Worm (Caenorhabditis elegans) whole organism, late embryonic: ENCODE measurements around the gene C25H3.17.

ENCODE experiments used
- C08G9.2 ChIP-seq: sonication (generic microtip); optimal IDR thresholded peaks from 2 replicates; lab custom pipeline; 2016; ENCODE audit warnings: mild to moderate bottlenecking, missing genetic modification characterization, moderate library complexity, missing compliant biosample characterization
- K02D7.2 ChIP-seq: sonication (generic microtip); optimal IDR thresholded peaks from 2 replicates; lab custom pipeline; 2017; ENCODE audit warnings: mild to moderate bottlenecking, missing genetic modification characterization, missing compliant biosample characterization
- K09A11.1 ChIP-seq: sonication (generic microtip); optimal IDR thresholded peaks from 2 replicates; lab custom pipeline; 2017; ENCODE audit warnings: antibody characterized with exemption, mild to moderate bottlenecking, missing genetic modification characterization, missing compliant biosample characterization; ENCODE audit not compliant: insufficient read depth
- T23F11.4 ChIP-seq: fragments of 200-800 bp; sonication (Bioruptor generic); optimal IDR thresholded peaks from 2 replicates; lab custom pipeline; 2018; ENCODE audit warnings: mild to moderate bottlenecking, missing genetic modification characterization, missing compliant biosample characterization
- ama-1 ChIP-seq: fragments of 150-350 bp; optimal IDR thresholded peaks from 2 replicates; lab custom pipeline; 2014
- ceh-14 ChIP-seq: sonication (generic microtip); optimal IDR thresholded peaks from 2 replicates; lab custom pipeline; 2016; ENCODE audit warnings: missing genotype, missing genetic modification characterization, missing compliant biosample characterization
- ceh-19 ChIP-seq: fragments of 200-800 bp; sonication (Bioruptor generic); optimal IDR thresholded peaks from 2 replicates; lab custom pipeline; 2018; ENCODE audit warnings: mild to moderate bottlenecking, missing genetic modification characterization, missing compliant biosample characterization
- ceh-2 ChIP-seq: sonication (generic microtip); optimal IDR thresholded peaks from 2 replicates; lab custom pipeline; 2016; ENCODE audit warnings: missing genotype, missing genetic modification characterization, missing compliant biosample characterization
- ceh-22 ChIP-seq: sonication (generic microtip); optimal IDR thresholded peaks from 2 replicates; lab custom pipeline; 2017; ENCODE audit warnings: missing biosample characterization, missing genetic modification characterization
- ceh-24 ChIP-seq: sonication (generic microtip); optimal IDR thresholded peaks from 2 replicates; lab custom pipeline; 2016; ENCODE audit warnings: mild to moderate bottlenecking, missing genetic modification characterization, missing compliant biosample characterization
- ceh-30 ChIP-seq: fragments of 150-350 bp; optimal IDR thresholded peaks from 2 replicates; lab custom pipeline; 2014; ENCODE audit warnings: missing biosample characterization, missing genetic modification characterization
- ceh-31 ChIP-seq: sonication (generic microtip); optimal IDR thresholded peaks from 2 replicates; lab custom pipeline; 2016; ENCODE audit warnings: missing genetic modification characterization, missing compliant biosample characterization
- ceh-45 ChIP-seq: fragments of 200-800 bp; sonication (Bioruptor generic); IDR thresholded peaks from 2 replicates; pipeline ENCODE4 v1.3.6; 2022; ENCODE audit warnings: missing genetic modification reagents, missing genetic modification characterization, missing compliant biosample characterization
- ceh-48 ChIP-seq: sonication (generic microtip); optimal IDR thresholded peaks from 2 replicates; lab custom pipeline; 2016; ENCODE audit warnings: missing genetic modification characterization, inconsistent platforms, missing compliant biosample characterization
- ceh-6 ChIP-seq: fragments of 200-800 bp; sonication (Bioruptor generic); optimal IDR thresholded peaks from 2 replicates; lab custom pipeline; 2018; ENCODE audit warnings: mild to moderate bottlenecking, missing genetic modification characterization, missing compliant biosample characterization
- ceh-9 ChIP-seq: sonication (generic microtip); optimal IDR thresholded peaks from 2 replicates; lab custom pipeline; 2016; ENCODE audit warnings: mild to moderate bottlenecking, missing genetic modification characterization, inconsistent platforms, missing compliant biosample characterization
- che-1 ChIP-seq: sonication (generic microtip); optimal IDR thresholded peaks from 2 replicates; lab custom pipeline; 2016; ENCODE audit warnings: mild to moderate bottlenecking, missing genetic modification characterization, missing compliant biosample characterization
- dmd-4 ChIP-seq: sonication (generic microtip); optimal IDR thresholded peaks from 2 replicates; lab custom pipeline; 2016; ENCODE audit warnings: borderline replicate concordance, missing genetic modification characterization, missing compliant biosample characterization
- dve-1 ChIP-seq: sonication (generic microtip); optimal IDR thresholded peaks from 2 replicates; lab custom pipeline; 2017; ENCODE audit warnings: antibody characterized with exemption, mild to moderate bottlenecking, missing genetic modification characterization, missing compliant biosample characterization
- elt-2 ChIP-seq: sonication (generic microtip); optimal IDR thresholded peaks from 2 replicates; lab custom pipeline; 2016; ENCODE audit warnings: missing genetic modification reagents, missing genetic modification characterization, missing compliant biosample characterization
- elt-4 ChIP-seq: sonication (generic microtip); optimal IDR thresholded peaks from 2 replicates; lab custom pipeline; 2016; ENCODE audit warnings: missing genetic modification characterization, missing compliant biosample characterization
- ets-4 ChIP-seq: sonication (generic microtip); optimal IDR thresholded peaks from 2 replicates; lab custom pipeline; 2016; ENCODE audit warnings: missing genetic modification characterization, missing compliant biosample characterization
- fkh-10 ChIP-seq: fragments of 150-350 bp; optimal IDR thresholded peaks from 2 replicates; lab custom pipeline; 2014; ENCODE audit warnings: missing biosample characterization, missing genetic modification reagents, missing genetic modification characterization
- gmeb-2 ChIP-seq: sonication (generic microtip); optimal IDR thresholded peaks from 2 replicates; lab custom pipeline; 2016; ENCODE audit warnings: missing genetic modification characterization, inconsistent platforms, missing compliant biosample characterization
- hlh-13 ChIP-seq: fragments of 200-800 bp; sonication (Bioruptor generic); optimal IDR thresholded peaks from 2 replicates; lab custom pipeline; 2018; ENCODE audit warnings: mild to moderate bottlenecking, missing genetic modification characterization, missing compliant biosample characterization
- hlh-15 ChIP-seq: sonication (generic microtip); optimal IDR thresholded peaks from 2 replicates; lab custom pipeline; 2016; ENCODE audit warnings: missing genetic modification characterization, missing compliant biosample characterization
- hlh-30 ChIP-seq: sonication (generic microtip); optimal IDR thresholded peaks from 2 replicates; lab custom pipeline; 2017; ENCODE audit warnings: antibody characterized with exemption, missing genetic modification characterization, missing compliant biosample characterization; ENCODE audit not compliant: insufficient read depth
- hlh-6 ChIP-seq: sonication (generic microtip); optimal IDR thresholded peaks from 2 replicates; lab custom pipeline; 2016; ENCODE audit warnings: missing genotype, missing genetic modification characterization, missing compliant biosample characterization
- lim-6 ChIP-seq: sonication (generic microtip); optimal IDR thresholded peaks from 2 replicates; lab custom pipeline; 2016; ENCODE audit warnings: missing genetic modification characterization, missing compliant biosample characterization
- nfya-1 ChIP-seq: sonication (generic microtip); optimal IDR thresholded peaks from 2 replicates; lab custom pipeline; 2017; ENCODE audit warnings: missing genetic modification characterization, mild to moderate bottlenecking, missing compliant biosample characterization, antibody characterized with exemption, moderate library complexity
- nhr-232 ChIP-seq: sonication (generic microtip); optimal IDR thresholded peaks from 2 replicates; lab custom pipeline; 2016; ENCODE audit warnings: missing genetic modification characterization, missing compliant biosample characterization
- npax-4 ChIP-seq: sonication (generic microtip); optimal IDR thresholded peaks from 2 replicates; lab custom pipeline; 2016; ENCODE audit warnings: missing genetic modification characterization, missing compliant biosample characterization
- odd-2 ChIP-seq: sonication (generic microtip); optimal IDR thresholded peaks from 2 replicates; lab custom pipeline; 2017; ENCODE audit warnings: antibody characterized with exemption, mild to moderate bottlenecking, missing genetic modification characterization, missing compliant biosample characterization
- pag-3 ChIP-seq: sonication (generic microtip); optimal IDR thresholded peaks from 2 replicates; lab custom pipeline; 2016; ENCODE audit warnings: missing compliant biosample characterization, missing genetic modification characterization, borderline replicate concordance
- pat-9 ChIP-seq: fragments of 200-800 bp; sonication (Bioruptor generic); optimal IDR thresholded peaks from 2 replicates; lab custom pipeline; 2018; ENCODE audit warnings: mild to moderate bottlenecking, missing genetic modification characterization, moderate library complexity, missing compliant biosample characterization
- pax-1 ChIP-seq: fragments of 150-350 bp; optimal IDR thresholded peaks from 2 replicates; lab custom pipeline; 2014; ENCODE audit warnings: missing biosample characterization, missing genetic modification characterization
- pha-4 ChIP-seq: fragments of 150-350 bp; optimal IDR thresholded peaks from 2 replicates; lab custom pipeline; 2018; ENCODE audit warnings: missing biosample characterization, missing genetic modification reagents, missing genetic modification characterization
- pqm-1 ChIP-seq: sonication (generic microtip); optimal IDR thresholded peaks from 2 replicates; lab custom pipeline; 2016; ENCODE audit warnings: missing genetic modification characterization, missing compliant biosample characterization
- ref-2 ChIP-seq: sonication (generic microtip); optimal IDR thresholded peaks from 2 replicates; lab custom pipeline; 2016; ENCODE audit warnings: missing genetic modification characterization, missing compliant biosample characterization
- sdc-2 ChIP-seq: sonication (generic microtip); optimal IDR thresholded peaks from 2 replicates; lab custom pipeline; 2016; ENCODE audit warnings: missing genotype, missing genetic modification characterization, missing compliant biosample characterization
- sox-2 ChIP-seq: fragments of 200-800 bp; sonication (Bioruptor generic); IDR thresholded peaks from 2 replicates; pipeline ENCODE4 v1.3.6; 2022; ENCODE audit warnings: missing genetic modification reagents, missing genetic modification characterization, missing compliant biosample characterization
- sox-4 ChIP-seq: sonication (generic microtip); optimal IDR thresholded peaks from 2 replicates; lab custom pipeline; 2017; ENCODE audit warnings: mild to moderate bottlenecking, missing genetic modification characterization, inconsistent platforms, missing compliant biosample characterization
- tbx-7 ChIP-seq: sonication (generic microtip); optimal IDR thresholded peaks from 2 replicates; lab custom pipeline; 2016; ENCODE audit warnings: missing genotype, missing genetic modification characterization, missing compliant biosample characterization
- unc-42 ChIP-seq: sonication (generic microtip); optimal IDR thresholded peaks from 2 replicates; lab custom pipeline; 2016; ENCODE audit warnings: missing genotype, missing genetic modification characterization, missing compliant biosample characterization
- unc-55 ChIP-seq: sonication (generic microtip); optimal IDR thresholded peaks from 2 replicates; lab custom pipeline; 2017; ENCODE audit warnings: missing biosample characterization, missing genetic modification reagents, missing genetic modification characterization
- unc-86 ChIP-seq: sonication (generic microtip); optimal IDR thresholded peaks from 2 replicates; lab custom pipeline; 2016; ENCODE audit warnings: missing genetic modification characterization, missing compliant biosample characterization
- ztf-16 ChIP-seq: sonication (generic microtip); optimal IDR thresholded peaks from 2 replicates; lab custom pipeline; 2017; ENCODE audit warnings: missing genetic modification characterization, missing compliant biosample characterization

Gene C25H3.17

DNA sequence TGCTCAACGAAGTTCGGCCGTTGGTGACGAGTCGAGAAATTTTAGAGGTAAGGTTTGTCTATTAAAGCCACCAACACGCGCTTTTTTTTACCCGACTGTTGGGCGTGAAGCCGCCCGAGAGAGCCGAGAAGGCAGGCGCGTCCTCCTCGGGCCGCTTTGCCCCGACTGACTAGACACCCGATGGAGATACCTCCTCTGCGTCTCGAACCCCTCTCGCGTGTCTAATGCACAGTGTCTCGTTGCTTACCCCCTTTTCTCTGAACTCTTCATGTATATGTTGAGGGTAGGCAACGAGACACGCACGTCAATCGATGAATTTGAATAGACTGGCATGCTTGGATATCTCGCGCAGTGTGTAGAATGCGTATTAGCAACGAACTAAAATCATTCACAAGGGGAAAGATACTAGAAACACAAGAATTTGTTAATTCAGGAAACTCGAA lies 7.7 kb downstream of the C25H3.17 start (continued):
- TF ChIP-seq pqm-1 (tag; lab: Kevin White, UChicago) (no peak), odd-2 (tag; lab: Kevin White, UChicago) (no peak), nhr-232 (peak; percentile 42), ref-2 (tag; lab: Kevin White, UChicago) (peak; percentile 78), pag-3 (no peak), K09A11.1 (tag; lab: Kevin White, UChicago) (peak; percentile 60), ceh-9 (tag; lab: Kevin White, UChicago) (no peak), ceh-22 (tag; lab: Kevin White, UChicago) (peak; percentile 68), dmd-4 (tag; lab: Kevin White, UChicago) (peak; percentile 61), pha-4 (tag; lab: Kevin White, UChicago) (no peak), che-1 (peak; percentile 63), ets-4 (tag; lab: Kevin White, UChicago) (peak; percentile 43), nfya-1 (peak; percentile 97), fkh-10 (GFP tag; lab: Kevin White, UChicago) (no peak), ceh-6 (GFP tag; lab: Kevin White, UChicago) (peak; percentile 56), npax-4 (tag; lab: Kevin White, UChicago) (no peak), ceh-24 (tag; lab: Kevin White, UChicago) (peak; percentile 63), ztf-16 (no peak), K02D7.2 (tag; lab: Kevin White, UChicago) (peak; percentile 75), pat-9 (tag; lab: Kevin White, UChicago) (peak; percentile 85), sdc-2 (peak; percentile 43)

DNA sequence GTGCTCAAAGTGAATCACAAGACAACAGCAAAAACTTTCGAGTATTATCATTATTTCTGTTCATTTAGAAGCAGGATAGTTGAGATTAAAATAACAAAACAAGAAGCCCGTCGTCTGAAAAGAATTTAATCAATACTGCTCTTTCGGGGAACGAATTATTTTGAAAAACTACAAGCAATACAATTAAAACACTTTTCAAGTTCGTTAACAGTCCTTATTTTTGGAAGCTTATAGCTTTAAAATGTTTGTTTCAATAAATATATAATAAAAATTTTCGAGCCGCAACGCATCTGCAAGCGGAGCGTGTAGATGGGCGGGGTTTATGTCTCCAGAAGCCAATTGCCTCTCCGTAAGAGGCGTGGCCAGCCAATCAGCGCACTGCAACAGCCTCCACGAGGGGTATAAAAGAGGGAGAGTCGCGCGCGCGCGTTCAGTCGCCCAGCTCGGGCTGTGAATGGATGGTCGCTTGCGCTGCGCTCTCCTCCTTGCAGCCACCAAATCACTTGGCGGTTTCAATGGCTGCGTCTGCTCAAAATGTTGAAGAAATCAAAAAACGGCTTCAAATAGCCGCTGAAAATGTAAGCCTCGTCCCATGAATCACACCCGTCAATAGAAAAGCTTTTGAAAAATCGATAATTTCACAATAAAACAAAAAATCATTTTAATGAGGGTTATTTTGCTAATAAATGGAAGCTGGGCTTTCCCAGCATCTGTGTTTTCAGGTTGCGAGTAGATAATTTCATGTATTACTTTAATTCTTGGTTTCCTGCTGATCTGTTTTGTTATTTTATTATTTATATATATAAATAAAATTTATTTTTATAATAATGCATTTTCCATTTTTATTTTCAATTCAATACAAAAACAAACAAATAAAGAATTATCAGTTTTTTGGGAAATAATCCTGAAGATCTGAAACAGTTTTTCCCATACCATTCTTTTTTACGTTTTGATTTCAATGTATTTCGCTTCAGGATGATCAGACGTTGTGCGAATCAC lies 8.4 kb downstream of the C25H3.17 start, which contains the start of the genes ift-43 and mdt-26:
Gene ift-43, minus strand, starts transcription at position 51 of the 999 bp plus-strand sequence.
Gene mdt-26, plus strand, starts transcription at position 446 of the 999 bp plus-strand sequence.
- no peak for TF ChIP-seq pha-4 (tag; lab: Kevin White, UChicago)
- no peak for TF ChIP-seq K09A11.1 (tag; lab: Kevin White, UChicago)
- no peak for TF ChIP-seq fkh-10 (GFP tag; lab: Kevin White, UChicago)
- TF ChIP-seq ceh-2 (tag; lab: Kevin White, UChicago), result no peak
- TF ChIP-seq C08G9.2, result no peak
- no peak for TF ChIP-seq hlh-6 (tag; lab: Kevin White, UChicago)
- peak; percentile 60 for TF ChIP-seq sox-4 (tag; lab: Kevin White, UChicago)
- TF ChIP-seq ceh-30 (tag; lab: Kevin White, UChicago), result no peak
- peak; percentile 58; the same call in 1 of the 2 replicates for TF ChIP-seq ceh-45 (GFP tag; lab: Robert Waterston, UW)
- TF ChIP-seq nhr-232, result peak; percentile 17
- TF ChIP-seq ceh-14 (tag; lab: Kevin White, UChicago), result peak; percentile 11
- peak; percentile 58 for TF ChIP-seq unc-42 (tag; lab: Kevin White, UChicago)
- TF ChIP-seq dve-1 (tag; lab: Kevin White, UChicago), result peak; percentile 27
- no peak for TF ChIP-seq unc-86 (tag; lab: Kevin White, UChicago)
- peak; percentile 52 for TF ChIP-seq hlh-30 (tag; lab: Kevin White, UChicago)
- TF ChIP-seq pax-1 (tag; lab: Kevin White, UChicago), result peak; percentile 37
- TF ChIP-seq pqm-1 (tag; lab: Kevin White, UChicago), result no peak
- TF ChIP-seq elt-4 (tag; lab: Kevin White, UChicago), result no peak
- no peak for TF ChIP-seq ceh-24 (tag; lab: Kevin White, UChicago)
- no peak for TF ChIP-seq lim-6 (tag; lab: Kevin White, UChicago)
- TF ChIP-seq elt-2 (tag; lab: Kevin White, UChicago), result peak; percentile 67
- TF ChIP-seq K02D7.2 (tag; lab: Kevin White, UChicago), result no peak
- TF ChIP-seq ztf-16, result no peak
- peak; percentile 98 for TF ChIP-seq ama-1 (lab: Kevin White, UChicago)
- peak; percentile 51 for TF ChIP-seq ceh-48 (tag; lab: Kevin White, UChicago)
- TF ChIP-seq ceh-19, result peak; percentile 4
- TF ChIP-seq npax-4 (tag; lab: Kevin White, UChicago), result no peak
- peak; percentile 70 for TF ChIP-seq unc-55 (GFP tag; lab: Kevin White, UChicago)
- TF ChIP-seq ceh-31 (tag; lab: Kevin White, UChicago), result peak; percentile 78
- TF ChIP-seq hlh-13 (GFP tag; lab: Kevin White, UChicago), result no peak
- TF ChIP-seq T23F11.4 (GFP tag; lab: Kevin White, UChicago), result no peak
- peak; percentile 14 for TF ChIP-seq tbx-7 (tag; lab: Kevin White, UChicago)
- TF ChIP-seq gmeb-2, result peak; percentile 59
- TF ChIP-seq hlh-15 (tag; lab: Kevin White, UChicago), result no peak
- TF ChIP-seq sox-2 (GFP tag; lab: Robert Waterston, UW), result peak; percentile 17; the same call in 1 of the 2 replicates
- no peak for TF ChIP-seq ceh-9 (tag; lab: Kevin White, UChicago)
